Worm (Caenorhabditis elegans) whole organism, L1 larva: Measurements from ENCODE around the gene ins-8.
A peak's percentile ranks its signal among the peaks of the same experiment; 100 is the strongest.

Experiments
- aha-1 ChIP-seq: fragments of 150-350 bp; optimal IDR thresholded peaks from 2 replicates; lab custom pipeline; 2014; ENCODE audit warnings: missing biosample characterization, missing genetic modification characterization
- aly-2 ChIP-seq: fragments of 150-350 bp; optimal IDR thresholded peaks from 2 replicates; lab custom pipeline; 2014; ENCODE audit warnings: missing biosample characterization, missing genetic modification characterization
- blmp-1 ChIP-seq: fragments of 150-350 bp; optimal IDR thresholded peaks from 2 replicates; lab custom pipeline; 2014; ENCODE audit warnings: missing biosample characterization, missing genetic modification characterization
- ceh-88 ChIP-seq: fragments of 200-800 bp; sonication (Bioruptor generic); IDR thresholded peaks from 2 replicates; pipeline ENCODE4 v1.3.6; 2022; ENCODE audit warnings: missing genetic modification characterization, missing compliant biosample characterization
- efl-1 ChIP-seq, 4 experiments: fragments of 150-350 bp; optimal IDR thresholded peaks in 3 of 4; peaks in 1 of 4; 1 replicate in 1 of 4; 2 replicates in 3 of 4; lab custom pipeline; 2014; ENCODE audit warnings: missing biosample characterization in 2 of 4, missing genetic modification characterization in 2 of 4, missing genetic modification reagents in 2 of 4
- elt-3 ChIP-seq, 6 experiments: fragments of 150-350 bp in 1 of 6; sonication (generic microtip); optimal IDR thresholded peaks; 2 replicates each; lab custom pipeline; 2017 to 2018; ENCODE audit warnings: missing biosample characterization in 6 of 6, missing genetic modification characterization in 6 of 6, inconsistent platforms in 1 of 6
- fkh-10 ChIP-seq: sonication (generic microtip); optimal IDR thresholded peaks from 2 replicates; lab custom pipeline; 2017; ENCODE audit warnings: missing biosample characterization, missing genetic modification reagents, missing genetic modification characterization
- fkh-4 ChIP-seq: sonication (generic microtip); optimal IDR thresholded peaks from 2 replicates; lab custom pipeline; 2016; ENCODE audit warnings: missing compliant biosample characterization, missing genetic modification characterization, borderline replicate concordance
- grh-1 ChIP-seq: fragments of 200-800 bp; sonication (Bioruptor generic); IDR thresholded peaks from 2 replicates; pipeline ENCODE4 v1.3.6; 2022; ENCODE audit warnings: missing genetic modification reagents, missing genetic modification characterization, missing compliant biosample characterization
- hpl-2 ChIP-seq: fragments of 150-350 bp; optimal IDR thresholded peaks from 2 replicates; lab custom pipeline; 2014; ENCODE audit warnings: missing biosample characterization, missing genetic modification reagents, missing genetic modification characterization
- isw-1 ChIP-seq: fragments of 200-800 bp; sonication (Bioruptor generic); IDR thresholded peaks from 2 replicates; pipeline ENCODE4 v1.3.6; 2022; ENCODE audit warnings: missing genetic modification characterization, missing compliant biosample characterization
- jun-1 ChIP-seq: fragments of 150-350 bp; optimal IDR thresholded peaks from 2 replicates; lab custom pipeline; 2014; ENCODE audit warnings: missing biosample characterization, missing genetic modification reagents, missing genetic modification characterization
- lin-14 ChIP-seq: fragments of 200-800 bp; sonication (Bioruptor generic); optimal IDR thresholded peaks from 2 replicates; lab custom pipeline; 2018; ENCODE audit warnings: mild to moderate bottlenecking, missing genetic modification characterization, moderate library complexity, missing compliant biosample characterization
- lin-35 ChIP-seq, 2 experiments: fragments of 150-350 bp; optimal IDR thresholded peaks; 2 replicates each; lab custom pipeline; 2014; ENCODE audit warnings: missing biosample characterization in 2 of 2, missing genetic modification characterization in 2 of 2, missing genetic modification reagents in 2 of 2
- lin-39 ChIP-seq: fragments of 150-350 bp; optimal IDR thresholded peaks from 2 replicates; lab custom pipeline; 2014; ENCODE audit warnings: missing biosample characterization, missing genetic modification reagents, missing genetic modification characterization
- mab-9 ChIP-seq: fragments of 200-800 bp; sonication (Bioruptor generic); IDR thresholded peaks from 2 replicates; pipeline ENCODE4 v1.3.6; 2022; ENCODE audit warnings: missing genetic modification reagents, missing genetic modification characterization, missing compliant biosample characterization
- mdl-1 ChIP-seq, 2 experiments: fragments of 150-350 bp; optimal IDR thresholded peaks; 2 replicates each; lab custom pipeline; 2014 to 2017; ENCODE audit warnings: missing biosample characterization in 2 of 2, missing genetic modification characterization in 2 of 2, inconsistent platforms in 1 of 2
- nhr-11 ChIP-seq: fragments of 150-350 bp; optimal IDR thresholded peaks from 2 replicates; lab custom pipeline; 2014; ENCODE audit warnings: missing biosample characterization, missing genetic modification characterization
- nhr-20 ChIP-seq: sonication (generic microtip); optimal IDR thresholded peaks from 2 replicates; lab custom pipeline; 2016; ENCODE audit warnings: mild to moderate bottlenecking, missing genetic modification characterization, missing compliant biosample characterization
- nhr-71 ChIP-seq: sonication (generic microtip); optimal IDR thresholded peaks from 2 replicates; lab custom pipeline; 2016; ENCODE audit warnings: mild to moderate bottlenecking, missing genetic modification characterization, moderate library complexity, missing compliant biosample characterization
- nhr-85 ChIP-seq: sonication (generic microtip); peaks from one replicate; lab custom pipeline; 2016; ENCODE audit warnings: missing genetic modification characterization, inconsistent platforms, missing compliant biosample characterization
- snu-23 ChIP-seq: sonication (generic microtip); optimal IDR thresholded peaks from 2 replicates; lab custom pipeline; 2016; ENCODE audit warnings: missing genetic modification characterization, missing compliant biosample characterization
- unc-130 ChIP-seq: fragments of 150-350 bp; optimal IDR thresholded peaks from 2 replicates; lab custom pipeline; 2017; ENCODE audit warnings: missing biosample characterization, missing genetic modification characterization, inconsistent platforms
- unc-30 ChIP-seq: sonication (generic microtip); optimal IDR thresholded peaks from 2 replicates; lab custom pipeline; 2017; ENCODE audit warnings: missing biosample characterization, missing genetic modification characterization
- zag-1 ChIP-seq: fragments of 150-350 bp; optimal IDR thresholded peaks from 2 replicates; lab custom pipeline; 2014; ENCODE audit warnings: missing biosample characterization, missing genetic modification characterization

The ins-8 gene

ce11 chrIV:9632094-9632493 is 48.6 kb downstream of the ins-8 start:
- TF ChIP-seq nhr-71 (tag; lab: Kevin White, UChicago) (peak; percentile 16), nhr-20 (tag; lab: Kevin White, UChicago) (peak; percentile 19), grh-1 (GFP tag; lab: Robert Waterston, UW) (no peak), elt-3 (tag; optimal IDR thresholded peaks at IDR 0.05; lab: Kevin White, UChicago) (peak in 2 of 6 experiments; percentile 39 to 65), aly-2 (no peak), jun-1 (tag; lab: Kevin White, UChicago) (no peak), hpl-2 (no peak), ceh-88 (no peak), efl-1 (optimal IDR thresholded peaks at IDR 0.05; lab: Kevin White, UChicago) (no peak), efl-1 (GFP tag; optimal IDR thresholded peaks at IDR 0.05 in 1 of 2; lab: Kevin White, UChicago) (no peak), mab-9 (GFP tag; lab: Robert Waterston, UW) (no peak), nhr-11 (tag; lab: Kevin White, UChicago) (no peak), unc-30 (tag; lab: Kevin White, UChicago) (no peak), isw-1 (GFP tag; lab: Robert Waterston, UW) (no peak), zag-1 (tag; lab: Kevin White, UChicago) (no peak), blmp-1 (peak; percentile 49), fkh-4 (tag; lab: Kevin White, UChicago) (no peak), lin-39 (tag; lab: Kevin White, UChicago) (no peak)

- TF ChIP-seq blmp-1 (peak; percentile 48), lin-35 (GFP tag; optimal IDR thresholded peaks at IDR 0.05; lab: Kevin White, UChicago) (peak in 1 of 2 experiments; percentile 28), nhr-85 (peak; percentile 64), elt-3 (tag; optimal IDR thresholded peaks at IDR 0.05; lab: Kevin White, UChicago) (peak in 1 of 6 experiments; percentile 48), unc-130 (tag; lab: Kevin White, UChicago) (no peak), efl-1 (optimal IDR thresholded peaks at IDR 0.05; lab: Kevin White, UChicago) (no peak), efl-1 (GFP tag; optimal IDR thresholded peaks at IDR 0.05 in 1 of 2; lab: Kevin White, UChicago) (peak in 1 of 2 experiments; percentile 8), mdl-1 (tag; optimal IDR thresholded peaks at IDR 0.05; lab: Kevin White, UChicago) (no peak), aha-1 (tag; lab: Kevin White, UChicago) (no peak), lin-14 (GFP tag; lab: Kevin White, UChicago) (peak; percentile 35), fkh-10 (GFP tag; lab: Kevin White, UChicago) (no peak), snu-23 (no peak)
These were observed 49.2 kb downstream of the ins-8 start for ce11 chrIV:9631579-9631978.
